Worm (Caenorhabditis elegans) whole organism, L1 larva: ENCODE results near the gene dpf-2.
A peak's percentile ranks its signal among the peaks of the same experiment; 100 is the strongest.

Experiments used
- C04F5.9 ChIP-seq: sonication (generic microtip); optimal IDR thresholded peaks from 2 replicates; lab custom pipeline; 2016; ENCODE audit warnings: missing genetic modification characterization, missing compliant biosample characterization
- C16A3.4 ChIP-seq: fragments of 150-350 bp; optimal IDR thresholded peaks from 2 replicates; lab custom pipeline; 2014; ENCODE audit warnings: missing biosample characterization, missing genetic modification characterization
- C34B4.2 ChIP-seq: sonication (generic microtip); optimal IDR thresholded peaks from 2 replicates; lab custom pipeline; 2017; ENCODE audit warnings: mild to moderate bottlenecking, missing genetic modification characterization, missing compliant biosample characterization
- F16B12.6 ChIP-seq: fragments of 150-350 bp; optimal IDR thresholded peaks from 2 replicates; lab custom pipeline; 2014; ENCODE audit warnings: missing biosample characterization, missing genetic modification characterization
- Y116A8C.19 ChIP-seq: sonication (generic microtip); optimal IDR thresholded peaks from 2 replicates; lab custom pipeline; 2016; ENCODE audit warnings: missing compliant biosample characterization, missing genetic modification characterization, borderline replicate concordance
- ceh-63 ChIP-seq: fragments of 200-800 bp; sonication (Bioruptor generic); optimal IDR thresholded peaks from 2 replicates; lab custom pipeline; 2018; ENCODE audit warnings: mild to moderate bottlenecking, missing genetic modification characterization, missing compliant biosample characterization
- ceh-8 ChIP-seq: fragments of 200-800 bp; sonication (Bioruptor generic); optimal IDR thresholded peaks from 2 replicates; lab custom pipeline; 2018; ENCODE audit warnings: mild to moderate bottlenecking, missing genetic modification characterization, moderate library complexity, missing compliant biosample characterization
- ceh-82 ChIP-seq, 3 experiments: fragments of 150-350 bp in 1 of 3; sonication (generic microtip) in 2 of 3; optimal IDR thresholded peaks; 2 replicates each; lab custom pipeline; 2014 to 2017; ENCODE audit warnings: missing biosample characterization in 3 of 3, missing genetic modification characterization in 3 of 3
- ceh-88 ChIP-seq: fragments of 200-800 bp; sonication (Bioruptor generic); IDR thresholded peaks from 2 replicates; pipeline ENCODE4 v1.3.6; 2022; ENCODE audit warnings: missing genetic modification characterization, missing compliant biosample characterization
- ces-1 ChIP-seq: fragments of 150-350 bp; optimal IDR thresholded peaks from 2 replicates; lab custom pipeline; 2014; ENCODE audit warnings: missing biosample characterization, missing genetic modification reagents, missing genetic modification characterization
- dsc-1 ChIP-seq: sonication (generic microtip); optimal IDR thresholded peaks from 2 replicates; lab custom pipeline; 2016; ENCODE audit warnings: mild to moderate bottlenecking, missing genetic modification characterization, missing compliant biosample characterization
- efl-1 ChIP-seq, 4 experiments: fragments of 150-350 bp; optimal IDR thresholded peaks in 3 of 4; peaks in 1 of 4; 1 replicate in 1 of 4; 2 replicates in 3 of 4; lab custom pipeline; 2014; ENCODE audit warnings: missing biosample characterization in 2 of 4, missing genetic modification characterization in 2 of 4, missing genetic modification reagents in 2 of 4
- efl-3 ChIP-seq: fragments of 200-800 bp; sonication (Bioruptor generic); optimal IDR thresholded peaks from 2 replicates; lab custom pipeline; 2018; ENCODE audit warnings: mild to moderate bottlenecking, missing genetic modification characterization, missing compliant biosample characterization
- elt-2 ChIP-seq: sonication (generic microtip); optimal IDR thresholded peaks from 2 replicates; lab custom pipeline; 2016; ENCODE audit warnings: missing genetic modification characterization, mild to moderate bottlenecking, inconsistent platforms, missing compliant biosample characterization, missing genetic modification reagents
- fkh-8 ChIP-seq: sonication (generic microtip); optimal IDR thresholded peaks from 2 replicates; lab custom pipeline; 2016; ENCODE audit warnings: mild to moderate bottlenecking, missing genetic modification characterization, missing compliant biosample characterization
- grh-1 ChIP-seq: fragments of 200-800 bp; sonication (Bioruptor generic); IDR thresholded peaks from 2 replicates; pipeline ENCODE4 v1.3.6; 2022; ENCODE audit warnings: missing genetic modification reagents, missing genetic modification characterization, missing compliant biosample characterization
- hlh-17 ChIP-seq: fragments of 200-800 bp; sonication (Bioruptor generic); optimal IDR thresholded peaks from 2 replicates; lab custom pipeline; 2018; ENCODE audit warnings: missing genetic modification characterization, mild to moderate bottlenecking, missing compliant biosample characterization, moderate library complexity, borderline replicate concordance
- hlh-4 ChIP-seq: sonication (generic microtip); optimal IDR thresholded peaks from 2 replicates; lab custom pipeline; 2016; ENCODE audit warnings: mild to moderate bottlenecking, missing genetic modification characterization, missing compliant biosample characterization
- hpl-2 ChIP-seq: fragments of 150-350 bp; optimal IDR thresholded peaks from 2 replicates; lab custom pipeline; 2014; ENCODE audit warnings: missing biosample characterization, missing genetic modification reagents, missing genetic modification characterization
- isw-1 ChIP-seq: fragments of 200-800 bp; sonication (Bioruptor generic); IDR thresholded peaks from 2 replicates; pipeline ENCODE4 v1.3.6; 2022; ENCODE audit warnings: missing genetic modification characterization, missing compliant biosample characterization
- lin-15B ChIP-seq: fragments of 150-350 bp; sonication (generic microtip); optimal IDR thresholded peaks from 3 replicates; lab custom pipeline; 2014; ENCODE audit warnings: missing biosample characterization, missing genetic modification characterization
- lin-35 ChIP-seq, 2 experiments: fragments of 150-350 bp; optimal IDR thresholded peaks; 2 replicates each; lab custom pipeline; 2014; ENCODE audit warnings: missing biosample characterization in 2 of 2, missing genetic modification characterization in 2 of 2, missing genetic modification reagents in 2 of 2
- lir-3 ChIP-seq: sonication (generic microtip); optimal IDR thresholded peaks from 2 replicates; lab custom pipeline; 2016; ENCODE audit warnings: mild to moderate bottlenecking, missing genetic modification characterization, moderate library complexity, missing compliant biosample characterization; ENCODE audit not compliant: poor library complexity
- mab-9 ChIP-seq: fragments of 200-800 bp; sonication (Bioruptor generic); IDR thresholded peaks from 2 replicates; pipeline ENCODE4 v1.3.6; 2022; ENCODE audit warnings: missing genetic modification reagents, missing genetic modification characterization, missing compliant biosample characterization
- mdl-1 ChIP-seq, 2 experiments: fragments of 150-350 bp; optimal IDR thresholded peaks; 2 replicates each; lab custom pipeline; 2014 to 2017; ENCODE audit warnings: missing biosample characterization in 2 of 2, missing genetic modification characterization in 2 of 2, inconsistent platforms in 1 of 2
- mef-2 ChIP-seq: fragments of 150-350 bp; optimal IDR thresholded peaks from 2 replicates; lab custom pipeline; 2014; ENCODE audit warnings: missing biosample characterization, missing genetic modification characterization
- mep-1 ChIP-seq: fragments of 150-350 bp; optimal IDR thresholded peaks from 2 replicates; lab custom pipeline; 2014; ENCODE audit warnings: missing biosample characterization, missing genetic modification characterization
- nhr-28 ChIP-seq: fragments of 150-350 bp; optimal IDR thresholded peaks from 2 replicates; lab custom pipeline; 2014; ENCODE audit warnings: missing biosample characterization, missing genetic modification characterization
- nhr-76 ChIP-seq: sonication (generic microtip); optimal IDR thresholded peaks from 2 replicates; lab custom pipeline; 2017; ENCODE audit warnings: missing biosample characterization, missing genetic modification characterization
- nhr-77 ChIP-seq: fragments of 150-350 bp; optimal IDR thresholded peaks from 2 replicates; lab custom pipeline; 2014; ENCODE audit warnings: missing biosample characterization, missing genetic modification characterization
- nhr-84 ChIP-seq: sonication (generic microtip); optimal IDR thresholded peaks from 2 replicates; lab custom pipeline; 2017; ENCODE audit warnings: missing biosample characterization, missing genetic modification characterization
- nhr-85 ChIP-seq: sonication (generic microtip); peaks from one replicate; lab custom pipeline; 2016; ENCODE audit warnings: missing genetic modification characterization, inconsistent platforms, missing compliant biosample characterization
- pag-3 ChIP-seq: sonication (generic microtip); optimal IDR thresholded peaks from 2 replicates; lab custom pipeline; 2017; ENCODE audit warnings: missing genetic modification characterization, mild to moderate bottlenecking, missing compliant biosample characterization, antibody characterized with exemption, borderline replicate concordance; ENCODE audit not compliant: insufficient read depth
- pax-3 ChIP-seq: fragments of 200-800 bp; sonication (Bioruptor generic); optimal IDR thresholded peaks from 2 replicates; lab custom pipeline; 2018; ENCODE audit warnings: mild to moderate bottlenecking, missing genetic modification characterization, moderate library complexity, missing compliant biosample characterization
- rnt-1 ChIP-seq: sonication (generic microtip); optimal IDR thresholded peaks from 2 replicates; lab custom pipeline; 2016; ENCODE audit warnings: mild to moderate bottlenecking, missing genetic modification characterization, moderate library complexity, missing compliant biosample characterization
- snpc-4 ChIP-seq: fragments of 150-350 bp; optimal IDR thresholded peaks from 2 replicates; lab custom pipeline; 2014; ENCODE audit warnings: missing biosample characterization, missing genetic modification characterization
- snu-23 ChIP-seq: sonication (generic microtip); optimal IDR thresholded peaks from 2 replicates; lab custom pipeline; 2016; ENCODE audit warnings: missing genetic modification characterization, missing compliant biosample characterization
- sox-4 ChIP-seq: sonication (generic microtip); optimal IDR thresholded peaks from 2 replicates; lab custom pipeline; 2016; ENCODE audit warnings: missing genetic modification characterization, missing compliant biosample characterization
- sptf-1 ChIP-seq: fragments of 150-350 bp; optimal IDR thresholded peaks from 2 replicates; lab custom pipeline; 2014; ENCODE audit warnings: missing biosample characterization, missing genetic modification characterization
- sup-37 ChIP-seq: fragments of 200-800 bp; sonication (Bioruptor generic); optimal IDR thresholded peaks from 2 replicates; lab custom pipeline; 2018; ENCODE audit warnings: mild to moderate bottlenecking, missing genetic modification characterization, missing compliant biosample characterization
- swsn-7 ChIP-seq: sonication (generic microtip); optimal IDR thresholded peaks from 2 replicates; lab custom pipeline; 2016; ENCODE audit warnings: missing genetic modification characterization, missing compliant biosample characterization
- tlp-1 ChIP-seq: fragments of 150-350 bp; optimal IDR thresholded peaks from 2 replicates; lab custom pipeline; 2014; ENCODE audit warnings: missing biosample characterization, missing genetic modification characterization
- unc-62 ChIP-seq: fragments of 150-350 bp; optimal IDR thresholded peaks from 2 replicates; lab custom pipeline; 2014; ENCODE audit warnings: missing biosample characterization, missing genetic modification reagents, missing genetic modification characterization
- unc-98 ChIP-seq: fragments of 200-800 bp; sonication (Bioruptor generic); IDR thresholded peaks from 2 replicates; pipeline ENCODE4 v1.3.6; 2022; ENCODE audit warnings: missing genetic modification characterization, missing compliant biosample characterization
- vab-15 ChIP-seq: sonication (generic microtip); optimal IDR thresholded peaks from 2 replicates; lab custom pipeline; 2017; ENCODE audit warnings: missing genotype, mild to moderate bottlenecking, missing genetic modification characterization, missing compliant biosample characterization
- zag-1 ChIP-seq: fragments of 150-350 bp; optimal IDR thresholded peaks from 2 replicates; lab custom pipeline; 2014; ENCODE audit warnings: missing biosample characterization, missing genetic modification characterization
- ztf-11 ChIP-seq, 2 experiments: sonication (generic microtip); optimal IDR thresholded peaks; 2 replicates each; lab custom pipeline; 2016 to 2017; ENCODE audit warnings: missing genetic modification characterization in 2 of 2, missing biosample characterization in 1 of 2, missing compliant biosample characterization in 1 of 2

dpf-2 gene

ce11 chrX:14816717-14817116 is 14.9 kb upstream of the dpf-2 start:
- TF ChIP-seq elt-2 (tag; lab: Kevin White, UChicago) (peak; percentile 76), grh-1 (GFP tag; lab: Robert Waterston, UW) (no peak), snpc-4 (tag; lab: Kevin White, UChicago) (no peak), efl-1 (optimal IDR thresholded peaks at IDR 0.05; lab: Kevin White, UChicago) (no peak), efl-1 (GFP tag; optimal IDR thresholded peaks at IDR 0.05 in 1 of 2; lab: Kevin White, UChicago) (peak in 1 of 2 experiments; percentile 85), isw-1 (GFP tag; lab: Robert Waterston, UW) (no peak)

- TF ChIP-seq sup-37 (GFP tag; lab: Kevin White, UChicago) (peak; percentile 94), ceh-82 (tag; optimal IDR thresholded peaks at IDR 0.05; lab: Kevin White, UChicago) (peak; percentile 92 to 95 (median 94)), grh-1 (GFP tag; lab: Robert Waterston, UW) (peak; percentile 94), zag-1 (tag; lab: Kevin White, UChicago) (peak; percentile 13), mef-2 (tag; lab: Kevin White, UChicago) (peak; percentile 95), fkh-8 (tag; lab: Kevin White, UChicago) (peak; percentile 99), efl-3 (GFP tag; lab: Kevin White, UChicago) (peak; percentile 39), Y116A8C.19 (tag; lab: Kevin White, UChicago) (peak; percentile 27), snu-23 (GFP tag; lab: Kevin White, UChicago) (peak; percentile 99), snpc-4 (tag; lab: Kevin White, UChicago) (peak; percentile 74), vab-15 (tag; lab: Kevin White, UChicago) (no peak), nhr-84 (no peak), unc-62 (GFP tag; lab: Kevin White, UChicago) (no peak), lin-35 (GFP tag; optimal IDR thresholded peaks at IDR 0.05; lab: Kevin White, UChicago) (peak; percentile 72 to 88), hlh-17 (GFP tag; lab: Kevin White, UChicago) (no peak), C16A3.4 (tag; lab: Kevin White, UChicago) (peak; percentile 90), rnt-1 (peak; percentile 94), hpl-2 (GFP tag; lab: Kevin White, UChicago) (peak; percentile 87), isw-1 (GFP tag; lab: Robert Waterston, UW) (peak; percentile 94), mab-9 (GFP tag; lab: Robert Waterston, UW) (peak; percentile 91), ceh-88 (peak; percentile 98), F16B12.6 (tag; lab: Kevin White, UChicago) (peak; percentile 26), lin-15B (tag; lab: Kevin White, UChicago) (peak; percentile 51), lir-3 (tag; lab: Kevin White, UChicago) (peak; percentile 83), hlh-4 (no peak), mdl-1 (tag; optimal IDR thresholded peaks at IDR 0.05; lab: Kevin White, UChicago) (peak; percentile 95 to 99), unc-98 (GFP tag; lab: Robert Waterston, UW) (peak; percentile 74), pag-3 (tag; lab: Kevin White, UChicago) (peak; percentile 69), pax-3 (tag; lab: Kevin White, UChicago) (peak; percentile 98), tlp-1 (tag; lab: Kevin White, UChicago) (no peak), dsc-1 (peak; percentile 98), ztf-11 (tag; optimal IDR thresholded peaks at IDR 0.05; lab: Kevin White, UChicago) (peak in 1 of 2 experiments; percentile 91), nhr-77 (tag; lab: Kevin White, UChicago) (peak; percentile 97), elt-2 (tag; lab: Kevin White, UChicago) (peak; percentile 95), swsn-7 (tag; lab: Kevin White, UChicago) (peak; percentile 99), mep-1 (tag; lab: Kevin White, UChicago) (peak; percentile 87), nhr-85 (tag; lab: Kevin White, UChicago) (peak; percentile 99), nhr-28 (peak; percentile 32), C34B4.2 (tag; lab: Kevin White, UChicago) (no peak), ceh-63 (GFP tag; lab: Kevin White, UChicago) (no peak), nhr-76 (tag; lab: Kevin White, UChicago) (peak; percentile 45), sptf-1 (tag; lab: Kevin White, UChicago) (no peak), ces-1 (GFP tag; lab: Kevin White, UChicago) (no peak), ceh-8 (peak; percentile 94), sox-4 (tag; lab: Kevin White, UChicago) (peak; percentile 96), C04F5.9 (tag; lab: Kevin White, UChicago) (peak; percentile 69)
Observed at ce11 chrX:14818464-14819259, 13.0 kb upstream of the dpf-2 start, which contains the start of gene epn-1. Gene epn-1, minus strand, starts transcription at chrX:14818514.
